Worm (Caenorhabditis elegans): ENCODE measurements around the gene C49G7.7.

DNA sequence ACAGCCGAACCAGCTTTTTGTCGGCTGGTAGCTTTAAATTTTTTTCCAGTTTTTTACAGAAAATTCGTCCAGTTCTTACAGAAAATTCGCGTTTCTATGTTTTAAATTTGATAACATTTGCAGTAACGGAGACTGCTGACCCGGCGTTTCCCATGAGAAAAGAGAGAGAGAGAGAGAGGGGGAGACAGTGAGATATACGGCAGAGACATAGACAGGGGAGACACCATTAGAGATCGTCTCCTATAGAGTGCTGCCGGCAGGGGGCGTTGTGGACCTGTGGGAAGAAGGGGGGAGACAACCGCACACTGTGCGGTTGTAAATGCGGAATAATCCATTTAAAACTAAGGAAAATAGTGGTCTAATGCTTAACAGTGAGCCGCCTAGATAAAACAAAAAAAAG, 4.6 kb upstream of the C49G7.7 start:
- TF ChIP-seq snpc-4 (tag; optimal IDR thresholded peaks at IDR 0.05) (no peak), nhr-76 (tag; optimal IDR thresholded peaks at IDR 0.05) (no peak), ceh-28 (tag; optimal IDR thresholded peaks at IDR 0.05) (no peak), pqm-1 (tag; optimal IDR thresholded peaks at IDR 0.05) (no peak), egl-27 (tag; optimal IDR thresholded peaks at IDR 0.05) (no peak), nhr-237 (tag; optimal IDR thresholded peaks at IDR 0.05) (no peak), nfya-1 (tag; optimal IDR thresholded peaks at IDR 0.05; ENCODE audit: insufficient read depth) (peak; percentile 87), fos-1 (tag; optimal IDR thresholded peaks at IDR 0.05) (no peak), nhr-12 (tag; optimal IDR thresholded peaks at IDR 0.05) (no peak), ama-1 (optimal IDR thresholded peaks at IDR 0.05) (no peak), lin-39 (tag; optimal IDR thresholded peaks at IDR 0.05) (no peak), zag-1 (tag; optimal IDR thresholded peaks at IDR 0.05) (no peak)
